Worm (Caenorhabditis elegans): ENCODE measurements around the gene dhs-16.

ce11 chrV:5975724-5976123 is 7.8 kb upstream of the dhs-16 start, which contains the start of gene acy-2:
- TF ChIP-seq rnt-1 (tag; optimal IDR thresholded peaks at IDR 0.05) (no peak), ref-2 (tag; optimal IDR thresholded peaks at IDR 0.05) (no peak), elt-4 (tag; optimal IDR thresholded peaks at IDR 0.05) (no peak), ama-1 (optimal IDR thresholded peaks at IDR 0.05) (no peak), ets-4 (tag; optimal IDR thresholded peaks at IDR 0.05) (no peak), tbx-2 (tag; optimal IDR thresholded peaks at IDR 0.05) (no peak), lin-11 (tag; optimal IDR thresholded peaks at IDR 0.05) (no peak), nfya-1 (tag; optimal IDR thresholded peaks at IDR 0.05) (no peak), fkh-6 (tag; optimal IDR thresholded peaks at IDR 0.05) (no peak)
